Fruit fly (Drosophila melanogaster) whole organism, adult: ENCODE results near the gene Sp1.

Experiments
- CG11617 ChIP-seq: fragments of 200-800 bp; sonication (Bioruptor generic); optimal IDR thresholded peaks from 2 replicates; lab custom pipeline; 2017; ENCODE audit warnings: mild to moderate bottlenecking, missing biosample characterization, missing genetic modification reagents, missing genetic modification characterization
- CG12768 ChIP-seq: fragments of 200-800 bp; sonication (Bioruptor generic); optimal IDR thresholded peaks from 2 replicates; lab custom pipeline; 2017; ENCODE audit warnings: missing biosample characterization, missing genetic modification characterization, mild to moderate bottlenecking, moderate library complexity, missing genetic modification reagents
- CG14711 ChIP-seq: fragments of 200-800 bp; sonication (Bioruptor generic); optimal IDR thresholded peaks from 2 replicates; lab custom pipeline; 2018; ENCODE audit warnings: missing biosample characterization, mild to moderate bottlenecking, missing genetic modification characterization, moderate library complexity
- CG1620 ChIP-seq: fragments of 200-800 bp; sonication (Bioruptor generic); optimal IDR thresholded peaks from 2 replicates; lab custom pipeline; 2016; ENCODE audit warnings: missing biosample characterization, missing genetic modification characterization
- CG33017 ChIP-seq: fragments of 200-800 bp; sonication (Bioruptor generic); optimal IDR thresholded peaks from 2 replicates; lab custom pipeline; 2018; ENCODE audit warnings: missing biosample characterization, mild to moderate bottlenecking, missing genetic modification characterization, moderate library complexity
- CG5204 ChIP-seq: fragments of 200-800 bp; sonication (Bioruptor generic); optimal IDR thresholded peaks from 2 replicates; lab custom pipeline; 2016; ENCODE audit warnings: missing biosample characterization, missing genetic modification characterization
- CG7045 ChIP-seq: fragments of 200-800 bp; sonication (Bioruptor generic); optimal IDR thresholded peaks from 2 replicates; lab custom pipeline; 2017; ENCODE audit warnings: missing biosample characterization, mild to moderate bottlenecking, missing genetic modification characterization
- CG7101 ChIP-seq: fragments of 200-800 bp; sonication (Bioruptor generic); optimal IDR thresholded peaks from 2 replicates; lab custom pipeline; 2018; ENCODE audit warnings: missing biosample characterization, mild to moderate bottlenecking, missing genetic modification characterization, moderate library complexity
- Clk ChIP-seq: fragments of 200-800 bp; sonication (Bioruptor generic); optimal IDR thresholded peaks from 2 replicates; lab custom pipeline; 2017; ENCODE audit warnings: missing biosample characterization, missing genetic modification characterization
- Crg-1 ChIP-seq: fragments of 200-800 bp; sonication (Bioruptor generic); optimal IDR thresholded peaks from 2 replicates; lab custom pipeline; 2016; ENCODE audit warnings: missing biosample characterization, missing genetic modification characterization
- Hr96 ChIP-seq: fragments of 200-800 bp; sonication (Bioruptor generic); optimal IDR thresholded peaks from 2 replicates; lab custom pipeline; 2016; ENCODE audit warnings: missing biosample characterization, missing genetic modification characterization
- Mnt ChIP-seq: fragments of 200-800 bp; sonication (Bioruptor generic); optimal IDR thresholded peaks from 2 replicates; lab custom pipeline; 2016; ENCODE audit warnings: missing biosample characterization, mild to moderate bottlenecking, missing genetic modification characterization
- bab1 ChIP-seq: fragments of 200-800 bp; sonication (Bioruptor generic); optimal IDR thresholded peaks from 3 replicates; lab custom pipeline; 2019; ENCODE audit warnings: missing biosample characterization, mild to moderate bottlenecking, missing genetic modification characterization, moderate library complexity
- cic ChIP-seq: fragments of 200-800 bp; sonication (Bioruptor generic); optimal IDR thresholded peaks from 2 replicates; lab custom pipeline; 2017; ENCODE audit warnings: missing biosample characterization, mild to moderate bottlenecking, missing genetic modification characterization, moderate library complexity
- cnc ChIP-seq, 2 experiments: fragments of >200 bp; optimal IDR thresholded peaks; 2 replicates each; lab custom pipeline; 2017
- kay ChIP-seq: fragments of 200-800 bp; sonication (Bioruptor generic); peaks from one replicate; lab custom pipeline; 2016; ENCODE audit warnings: missing biosample characterization, missing genetic modification characterization, borderline replicate concordance
- ovo ChIP-seq: fragments of 200-800 bp; sonication (Bioruptor generic); optimal IDR thresholded peaks from 2 replicates; lab custom pipeline; 2016; ENCODE audit warnings: missing biosample characterization, missing genetic modification characterization
- pad ChIP-seq: fragments of 200-800 bp; sonication (Bioruptor generic); optimal IDR thresholded peaks from 3 replicates; lab custom pipeline; 2017; ENCODE audit warnings: missing biosample characterization, missing genetic modification characterization, mild to moderate bottlenecking, moderate library complexity, missing genetic modification reagents
- tj ChIP-seq: fragments of 200-800 bp; sonication (Bioruptor generic); optimal IDR thresholded peaks from 3 replicates; lab custom pipeline; 2017; ENCODE audit warnings: missing biosample characterization, mild to moderate bottlenecking, missing genetic modification characterization, moderate library complexity
- toe ChIP-seq: fragments of 200-800 bp; sonication (Bioruptor generic); optimal IDR thresholded peaks from 2 replicates; lab custom pipeline; 2016; ENCODE audit warnings: missing biosample characterization, missing genetic modification characterization

Gene Sp1

dm6 chrX:9686546-9687219 is 42.8 kb upstream of the Sp1 start, which contains the start of gene nej:
Gene nej, minus strand, starts transcription at chrX:9687066.
- TF ChIP-seq CG7101 (tag; lab: Kevin White, UChicago) (no peak), kay (GFP tag; lab: Kevin White, UChicago) (no peak), Mnt (GFP tag; lab: Kevin White, UChicago) (peak; percentile 87), pad (GFP tag; lab: Kevin White, UChicago) (peak; percentile 90), toe (no peak), Clk (GFP tag; lab: Kevin White, UChicago) (no peak), bab1 (GFP tag; lab: Kevin White, UChicago) (no peak), Crg-1 (GFP tag; lab: Kevin White, UChicago) (no peak), CG1620 (GFP tag; lab: Kevin White, UChicago) (no peak), CG14711 (tag; lab: Kevin White, UChicago) (no peak), ovo (GFP tag; lab: Kevin White, UChicago) (peak; percentile 65), cnc (optimal IDR thresholded peaks at IDR 0.05; lab: Kevin White, UChicago) (no peak), cic (GFP tag; lab: Kevin White, UChicago) (no peak), tj (no peak), CG33017 (tag; lab: Kevin White, UChicago) (no peak), CG7045 (GFP tag; lab: Kevin White, UChicago) (no peak), Hr96 (GFP tag; lab: Kevin White, UChicago) (peak; percentile 28), CG12768 (GFP tag; lab: Kevin White, UChicago) (no peak), CG11617 (GFP tag; lab: Kevin White, UChicago) (no peak), CG5204 (GFP tag; lab: Kevin White, UChicago) (no peak)

dm6 chrX:9687623-9688022 is 41.8 kb upstream of the Sp1 start:
- TF ChIP-seq Clk (GFP tag; lab: Kevin White, UChicago) (peak; percentile 63), CG11617 (GFP tag; lab: Kevin White, UChicago) (peak; percentile 95), pad (GFP tag; lab: Kevin White, UChicago) (peak; percentile 75), Crg-1 (GFP tag; lab: Kevin White, UChicago) (peak; percentile 77), CG14711 (tag; lab: Kevin White, UChicago) (peak; percentile 92), bab1 (GFP tag; lab: Kevin White, UChicago) (peak; percentile 98), cic (GFP tag; lab: Kevin White, UChicago) (peak; percentile 40), CG1620 (GFP tag; lab: Kevin White, UChicago) (peak; percentile 87), CG12768 (GFP tag; lab: Kevin White, UChicago) (peak; percentile 86), Mnt (GFP tag; lab: Kevin White, UChicago) (peak; percentile 81), CG33017 (tag; lab: Kevin White, UChicago) (peak; percentile 87), cnc (optimal IDR thresholded peaks at IDR 0.05; lab: Kevin White, UChicago) (no peak), ovo (GFP tag; lab: Kevin White, UChicago) (peak; percentile 87), CG7045 (GFP tag; lab: Kevin White, UChicago) (peak; percentile 89), CG7101 (tag; lab: Kevin White, UChicago) (peak; percentile 96), kay (GFP tag; lab: Kevin White, UChicago) (peak; percentile 33), toe (peak; percentile 68), tj (peak; percentile 84), CG5204 (GFP tag; lab: Kevin White, UChicago) (peak; percentile 80), Hr96 (GFP tag; lab: Kevin White, UChicago) (peak; percentile 89)

- TF ChIP-seq Hr96 (GFP tag; lab: Kevin White, UChicago) (no peak), CG5204 (GFP tag; lab: Kevin White, UChicago) (no peak), Clk (GFP tag; lab: Kevin White, UChicago) (no peak), cic (GFP tag; lab: Kevin White, UChicago) (no peak), ovo (GFP tag; lab: Kevin White, UChicago) (no peak), pad (GFP tag; lab: Kevin White, UChicago) (no peak), cnc (optimal IDR thresholded peaks at IDR 0.05; lab: Kevin White, UChicago) (no peak), CG14711 (tag; lab: Kevin White, UChicago) (no peak), CG12768 (GFP tag; lab: Kevin White, UChicago) (no peak), CG33017 (tag; lab: Kevin White, UChicago) (no peak), CG1620 (GFP tag; lab: Kevin White, UChicago) (no peak), CG7045 (GFP tag; lab: Kevin White, UChicago) (no peak), Mnt (GFP tag; lab: Kevin White, UChicago) (no peak), CG11617 (GFP tag; lab: Kevin White, UChicago) (no peak), CG7101 (tag; lab: Kevin White, UChicago) (no peak)
Measured at dm6 chrX:9689129-9689528, 40.3 kb upstream of the Sp1 start.

- TF ChIP-seq CG7045 (GFP tag; lab: Kevin White, UChicago) (no peak), tj (no peak), toe (no peak), CG33017 (tag; lab: Kevin White, UChicago) (no peak), pad (GFP tag; lab: Kevin White, UChicago) (peak; percentile 67), CG7101 (tag; lab: Kevin White, UChicago) (no peak), kay (GFP tag; lab: Kevin White, UChicago) (no peak)
Measured at dm6 chrX:9692297-9693013, 37.0 kb upstream of the Sp1 start.
